Worm (Caenorhabditis elegans) whole organism, L1 larva: Measurements from ENCODE around the gene ZK632.11.

Source experiments
- C16A3.4 ChIP-seq: fragments of 150-350 bp; optimal IDR thresholded peaks from 2 replicates; lab custom pipeline; 2014; ENCODE audit warnings: missing biosample characterization, missing genetic modification characterization
- F16B12.6 ChIP-seq: fragments of 150-350 bp; optimal IDR thresholded peaks from 2 replicates; lab custom pipeline; 2014; ENCODE audit warnings: missing biosample characterization, missing genetic modification characterization
- alr-1 ChIP-seq: fragments of 200-800 bp; sonication (Bioruptor generic); optimal IDR thresholded peaks from 2 replicates; lab custom pipeline; 2018; ENCODE audit warnings: borderline replicate concordance, mild to moderate bottlenecking, missing genetic modification characterization, missing compliant biosample characterization
- blmp-1 ChIP-seq: fragments of 150-350 bp; optimal IDR thresholded peaks from 2 replicates; lab custom pipeline; 2014; ENCODE audit warnings: missing biosample characterization, missing genetic modification characterization
- ceh-88 ChIP-seq: fragments of 200-800 bp; sonication (Bioruptor generic); IDR thresholded peaks from 2 replicates; pipeline ENCODE4 v1.3.6; 2022; ENCODE audit warnings: missing genetic modification characterization, missing compliant biosample characterization
- ceh-90 ChIP-seq: sonication (generic microtip); optimal IDR thresholded peaks from 2 replicates; lab custom pipeline; 2016; ENCODE audit warnings: missing genetic modification characterization, missing compliant biosample characterization
- dpl-1 ChIP-seq, 3 experiments: fragments of 150-350 bp in 2 of 3; sonication (generic microtip) in 1 of 3; optimal IDR thresholded peaks; 2 replicates each; lab custom pipeline; 2014 to 2017; ENCODE audit warnings: missing biosample characterization in 3 of 3, missing genetic modification characterization in 3 of 3, missing genetic modification reagents in 3 of 3
- efl-1 ChIP-seq, 4 experiments: fragments of 150-350 bp; optimal IDR thresholded peaks in 3 of 4; peaks in 1 of 4; 1 replicate in 1 of 4; 2 replicates in 3 of 4; lab custom pipeline; 2014; ENCODE audit warnings: missing biosample characterization in 2 of 4, missing genetic modification characterization in 2 of 4, missing genetic modification reagents in 2 of 4
- efl-3 ChIP-seq: fragments of 200-800 bp; sonication (Bioruptor generic); optimal IDR thresholded peaks from 2 replicates; lab custom pipeline; 2018; ENCODE audit warnings: mild to moderate bottlenecking, missing genetic modification characterization, missing compliant biosample characterization
- elt-2 ChIP-seq: sonication (generic microtip); optimal IDR thresholded peaks from 2 replicates; lab custom pipeline; 2016; ENCODE audit warnings: missing genetic modification characterization, mild to moderate bottlenecking, inconsistent platforms, missing compliant biosample characterization, missing genetic modification reagents
- fkh-4 ChIP-seq: sonication (generic microtip); optimal IDR thresholded peaks from 2 replicates; lab custom pipeline; 2016; ENCODE audit warnings: missing compliant biosample characterization, missing genetic modification characterization, borderline replicate concordance
- fkh-8 ChIP-seq: sonication (generic microtip); optimal IDR thresholded peaks from 2 replicates; lab custom pipeline; 2016; ENCODE audit warnings: mild to moderate bottlenecking, missing genetic modification characterization, missing compliant biosample characterization
- fos-1 ChIP-seq: fragments of 150-350 bp; optimal IDR thresholded peaks from 2 replicates; lab custom pipeline; 2014; ENCODE audit warnings: missing biosample characterization, missing genetic modification characterization
- hpl-2 ChIP-seq: fragments of 150-350 bp; optimal IDR thresholded peaks from 2 replicates; lab custom pipeline; 2014; ENCODE audit warnings: missing biosample characterization, missing genetic modification reagents, missing genetic modification characterization
- irx-1 ChIP-seq: sonication (generic microtip); optimal IDR thresholded peaks from 2 replicates; lab custom pipeline; 2016; ENCODE audit warnings: missing genetic modification characterization, missing compliant biosample characterization
- isw-1 ChIP-seq: fragments of 200-800 bp; sonication (Bioruptor generic); IDR thresholded peaks from 2 replicates; pipeline ENCODE4 v1.3.6; 2022; ENCODE audit warnings: missing genetic modification characterization, missing compliant biosample characterization
- jun-1 ChIP-seq: fragments of 150-350 bp; optimal IDR thresholded peaks from 2 replicates; lab custom pipeline; 2014; ENCODE audit warnings: missing biosample characterization, missing genetic modification reagents, missing genetic modification characterization
- lin-14 ChIP-seq: fragments of 200-800 bp; sonication (Bioruptor generic); optimal IDR thresholded peaks from 2 replicates; lab custom pipeline; 2018; ENCODE audit warnings: mild to moderate bottlenecking, missing genetic modification characterization, moderate library complexity, missing compliant biosample characterization
- lin-15B ChIP-seq: fragments of 150-350 bp; sonication (generic microtip); optimal IDR thresholded peaks from 3 replicates; lab custom pipeline; 2014; ENCODE audit warnings: missing biosample characterization, missing genetic modification characterization
- lir-3 ChIP-seq: sonication (generic microtip); optimal IDR thresholded peaks from 2 replicates; lab custom pipeline; 2016; ENCODE audit warnings: mild to moderate bottlenecking, missing genetic modification characterization, moderate library complexity, missing compliant biosample characterization; ENCODE audit not compliant: poor library complexity
- mab-9 ChIP-seq: fragments of 200-800 bp; sonication (Bioruptor generic); IDR thresholded peaks from 2 replicates; pipeline ENCODE4 v1.3.6; 2022; ENCODE audit warnings: missing genetic modification reagents, missing genetic modification characterization, missing compliant biosample characterization
- mep-1 ChIP-seq: fragments of 150-350 bp; optimal IDR thresholded peaks from 2 replicates; lab custom pipeline; 2014; ENCODE audit warnings: missing biosample characterization, missing genetic modification characterization
- nhr-11 ChIP-seq: fragments of 150-350 bp; optimal IDR thresholded peaks from 2 replicates; lab custom pipeline; 2014; ENCODE audit warnings: missing biosample characterization, missing genetic modification characterization
- nhr-19 ChIP-seq: fragments of 200-800 bp; sonication (Bioruptor generic); conservative IDR thresholded peaks from 2 replicates; pipeline ENCODE4 v1.3.6; 2022; ENCODE audit warnings: missing genetic modification characterization, missing compliant biosample characterization
- nhr-20 ChIP-seq: sonication (generic microtip); optimal IDR thresholded peaks from 2 replicates; lab custom pipeline; 2016; ENCODE audit warnings: mild to moderate bottlenecking, missing genetic modification characterization, missing compliant biosample characterization
- nhr-237 ChIP-seq: fragments of 150-350 bp; optimal IDR thresholded peaks from 2 replicates; lab custom pipeline; 2014; ENCODE audit warnings: missing biosample characterization, missing genetic modification characterization
- nhr-28 ChIP-seq: fragments of 150-350 bp; optimal IDR thresholded peaks from 2 replicates; lab custom pipeline; 2014; ENCODE audit warnings: missing biosample characterization, missing genetic modification characterization
- nhr-47 ChIP-seq: sonication (generic microtip); optimal IDR thresholded peaks from 2 replicates; lab custom pipeline; 2016; ENCODE audit warnings: mild to moderate bottlenecking, missing genetic modification characterization, moderate library complexity, missing compliant biosample characterization
- nhr-76 ChIP-seq: sonication (generic microtip); optimal IDR thresholded peaks from 2 replicates; lab custom pipeline; 2017; ENCODE audit warnings: missing biosample characterization, missing genetic modification characterization
- nhr-85 ChIP-seq: sonication (generic microtip); peaks from one replicate; lab custom pipeline; 2016; ENCODE audit warnings: missing genetic modification characterization, inconsistent platforms, missing compliant biosample characterization
- nhr-90 ChIP-seq: sonication (generic microtip); optimal IDR thresholded peaks from 2 replicates; lab custom pipeline; 2016; ENCODE audit warnings: mild to moderate bottlenecking, missing genetic modification characterization, missing compliant biosample characterization; ENCODE audit not compliant: poor library complexity
- pax-3 ChIP-seq: fragments of 200-800 bp; sonication (Bioruptor generic); optimal IDR thresholded peaks from 2 replicates; lab custom pipeline; 2018; ENCODE audit warnings: mild to moderate bottlenecking, missing genetic modification characterization, moderate library complexity, missing compliant biosample characterization
- pqm-1 ChIP-seq: sonication (generic microtip); optimal IDR thresholded peaks from 3 replicates; lab custom pipeline; 2017; ENCODE audit warnings: missing biosample characterization, missing genetic modification characterization
- rnt-1 ChIP-seq: sonication (generic microtip); optimal IDR thresholded peaks from 2 replicates; lab custom pipeline; 2016; ENCODE audit warnings: mild to moderate bottlenecking, missing genetic modification characterization, moderate library complexity, missing compliant biosample characterization
- skn-1 ChIP-seq: fragments of 150-350 bp; optimal IDR thresholded peaks from 2 replicates; lab custom pipeline; 2014; ENCODE audit warnings: missing biosample characterization, missing genetic modification characterization
- snu-23 ChIP-seq: sonication (generic microtip); optimal IDR thresholded peaks from 2 replicates; lab custom pipeline; 2016; ENCODE audit warnings: missing genetic modification characterization, missing compliant biosample characterization
- sox-4 ChIP-seq: sonication (generic microtip); optimal IDR thresholded peaks from 2 replicates; lab custom pipeline; 2016; ENCODE audit warnings: missing genetic modification characterization, missing compliant biosample characterization
- sptf-1 ChIP-seq: fragments of 150-350 bp; optimal IDR thresholded peaks from 2 replicates; lab custom pipeline; 2014; ENCODE audit warnings: missing biosample characterization, missing genetic modification characterization
- tlp-1 ChIP-seq: fragments of 150-350 bp; optimal IDR thresholded peaks from 2 replicates; lab custom pipeline; 2014; ENCODE audit warnings: missing biosample characterization, missing genetic modification characterization
- unc-130 ChIP-seq: fragments of 150-350 bp; optimal IDR thresholded peaks from 2 replicates; lab custom pipeline; 2017; ENCODE audit warnings: missing biosample characterization, missing genetic modification characterization, inconsistent platforms
- unc-86 ChIP-seq: sonication (generic microtip); optimal IDR thresholded peaks from 2 replicates; lab custom pipeline; 2016; ENCODE audit warnings: missing genetic modification characterization, missing compliant biosample characterization
- zag-1 ChIP-seq: fragments of 150-350 bp; optimal IDR thresholded peaks from 2 replicates; lab custom pipeline; 2014; ENCODE audit warnings: missing biosample characterization, missing genetic modification characterization
- zip-4 ChIP-seq: fragments of 200-800 bp; sonication (Bioruptor generic); optimal IDR thresholded peaks from 2 replicates; lab custom pipeline; 2018; ENCODE audit warnings: mild to moderate bottlenecking, missing genetic modification characterization, moderate library complexity, missing compliant biosample characterization
- ztf-11 ChIP-seq, 2 experiments: sonication (generic microtip); optimal IDR thresholded peaks; 2 replicates each; lab custom pipeline; 2016 to 2017; ENCODE audit warnings: missing genetic modification characterization in 2 of 2, missing biosample characterization in 1 of 2, missing compliant biosample characterization in 1 of 2
- ztf-4 ChIP-seq: fragments of 150-350 bp; optimal IDR thresholded peaks from 2 replicates; lab custom pipeline; 2014; ENCODE audit warnings: missing biosample characterization, missing genetic modification characterization

Gene ZK632.11

ce11 chrIII:9798478-9799157, 29.1 kb upstream of the ZK632.11 start, which contains the start of gene ZK632.2 (continued):
- TF ChIP-seq F16B12.6 (tag; lab: Kevin White, UChicago) (no peak), jun-1 (tag; lab: Kevin White, UChicago) (no peak), blmp-1 (tag; lab: Kevin White, UChicago) (no peak), skn-1 (tag; lab: Kevin White, UChicago) (no peak), elt-2 (tag; lab: Kevin White, UChicago) (no peak), pax-3 (tag; lab: Kevin White, UChicago) (no peak), fos-1 (tag; lab: Kevin White, UChicago) (no peak), rnt-1 (tag; lab: Kevin White, UChicago) (peak; percentile 68), C16A3.4 (no peak), unc-130 (tag; lab: Kevin White, UChicago) (no peak), sox-4 (tag; lab: Kevin White, UChicago) (no peak), pqm-1 (no peak), ztf-11 (tag; optimal IDR thresholded peaks at IDR 0.05; lab: Kevin White, UChicago) (no peak), mep-1 (tag; lab: Kevin White, UChicago) (no peak), zip-4 (GFP tag; lab: Kevin White, UChicago) (no peak), irx-1 (tag; lab: Kevin White, UChicago) (no peak), nhr-237 (tag; lab: Kevin White, UChicago) (no peak), hpl-2 (no peak), nhr-85 (peak; percentile 31), nhr-28 (tag; lab: Kevin White, UChicago) (no peak), unc-86 (tag; lab: Kevin White, UChicago) (no peak), ceh-90 (tag; lab: Kevin White, UChicago) (no peak), tlp-1 (no peak), nhr-20 (tag; lab: Kevin White, UChicago) (no peak), mab-9 (no peak), nhr-90 (no peak), nhr-11 (no peak), ztf-4 (tag; lab: Kevin White, UChicago) (no peak), snu-23 (peak; percentile 30), nhr-76 (tag; lab: Kevin White, UChicago) (no peak), nhr-19 (GFP tag; lab: Robert Waterston, UW) (no peak), dpl-1 (GFP tag; optimal IDR thresholded peaks at IDR 0.05; lab: Kevin White, UChicago) (peak in 1 of 3 experiments; percentile 43), zag-1 (no peak), ceh-88 (GFP tag; lab: Robert Waterston, UW) (no peak), alr-1 (tag; lab: Kevin White, UChicago) (no peak), isw-1 (GFP tag; lab: Robert Waterston, UW) (no peak), efl-3 (no peak), nhr-47 (tag; lab: Kevin White, UChicago) (no peak), lir-3 (tag; lab: Kevin White, UChicago) (peak; percentile 35), fkh-8 (tag; lab: Kevin White, UChicago) (no peak), lin-15B (no peak), lin-14 (GFP tag; lab: Kevin White, UChicago) (no peak)

- TF ChIP-seq alr-1 (tag; lab: Kevin White, UChicago) = no peak
- no peak for TF ChIP-seq fkh-4 (tag; lab: Kevin White, UChicago)
- TF ChIP-seq efl-1 (optimal IDR thresholded peaks at IDR 0.05; lab: Kevin White, UChicago) = no peak
- TF ChIP-seq efl-1 (GFP tag; optimal IDR thresholded peaks at IDR 0.05 in 1 of 2; lab: Kevin White, UChicago) = peak in 1 of 2 experiments; percentile 55
- no peak for TF ChIP-seq sptf-1 (tag; lab: Kevin White, UChicago)
These were observed 25.7 kb upstream of the ZK632.11 start for ce11 chrIII:9802045-9802444.
